Worm (Caenorhabditis elegans): Measurements from ENCODE around the gene T24H7.2.

T24H7.2 gene

ce11 chrII:6223755-6224154 lies 23.4 kb upstream of the T24H7.2 start:
- TF ChIP-seq ceh-28 (tag; optimal IDR thresholded peaks at IDR 0.05) (no peak), egl-27 (tag; optimal IDR thresholded peaks at IDR 0.05) (no peak), fos-1 (tag; optimal IDR thresholded peaks at IDR 0.05) (no peak), ceh-16 (tag; optimal IDR thresholded peaks at IDR 0.05) (no peak), lin-15B (tag; optimal IDR thresholded peaks at IDR 0.05) (no peak), aly-2 (tag; optimal IDR thresholded peaks at IDR 0.05) (no peak), ceh-82 (tag; optimal IDR thresholded peaks at IDR 0.05) (no peak), nhr-25 (tag; optimal IDR thresholded peaks at IDR 0.05) (no peak), hmg-11 (tag; optimal IDR thresholded peaks at IDR 0.05) (no peak), mdl-1 (tag; optimal IDR thresholded peaks at IDR 0.05) (no peak), daf-12 (tag; optimal IDR thresholded peaks at IDR 0.05) (no peak), nhr-76 (tag; optimal IDR thresholded peaks at IDR 0.05) (no peak), nhr-237 (tag; optimal IDR thresholded peaks at IDR 0.05) (no peak), ZK546.5 (tag; optimal IDR thresholded peaks at IDR 0.05) (no peak), eor-1 (tag; optimal IDR thresholded peaks at IDR 0.05) (no peak)

- no peak for TF ChIP-seq nhr-25 (tag; optimal IDR thresholded peaks at IDR 0.05)
- TF ChIP-seq daf-12 (tag; optimal IDR thresholded peaks at IDR 0.05): no peak
- no peak for TF ChIP-seq elt-3 (tag; optimal IDR thresholded peaks at IDR 0.05)
- TF ChIP-seq nhr-12 (tag; optimal IDR thresholded peaks at IDR 0.05): no peak
- no peak for TF ChIP-seq nhr-76 (tag; optimal IDR thresholded peaks at IDR 0.05)
- TF ChIP-seq mml-1 (tag; optimal IDR thresholded peaks at IDR 0.05): no peak
- no peak for TF ChIP-seq egl-5 (tag; optimal IDR thresholded peaks at IDR 0.05)
- no peak for TF ChIP-seq nhr-11 (tag; optimal IDR thresholded peaks at IDR 0.05)
- no peak for TF ChIP-seq zag-1 (tag; optimal IDR thresholded peaks at IDR 0.05)
- no peak for TF ChIP-seq hmg-11 (tag; optimal IDR thresholded peaks at IDR 0.05)
- TF ChIP-seq ama-1 (optimal IDR thresholded peaks at IDR 0.05): no peak
- TF ChIP-seq mdl-1 (tag; optimal IDR thresholded peaks at IDR 0.05): no peak
- TF ChIP-seq ztf-11 (tag; optimal IDR thresholded peaks at IDR 0.05): no peak
Observed at ce11 chrII:6226995-6227394, 20.1 kb upstream of the T24H7.2 start, which contains the start of gene srsy-2. srsy-2 (minus strand) TSS chrII:6227095.

- TF ChIP-seq elt-2 (tag; optimal IDR thresholded peaks at IDR 0.05) (no peak), nfya-1 (tag; optimal IDR thresholded peaks at IDR 0.05; ENCODE audit: insufficient read depth) (no peak), R02D3.7 (tag; optimal IDR thresholded peaks at IDR 0.05) (no peak), tbx-2 (tag; optimal IDR thresholded peaks at IDR 0.05) (no peak)
Observed at ce11 chrII:6230116-6230515, 17.0 kb upstream of the T24H7.2 start.

- TF ChIP-seq ZK546.5 (tag; optimal IDR thresholded peaks at IDR 0.05) (no peak), pha-4 (tag; optimal IDR thresholded peaks at IDR 0.05) (peak; percentile 68), elt-2 (tag; optimal IDR thresholded peaks at IDR 0.05) (peak; percentile 47), nhr-25 (tag; optimal IDR thresholded peaks at IDR 0.05) (peak; percentile 30)
Observed at ce11 chrII:6235432-6236092, 11.5 kb upstream of the T24H7.2 start, which contains the start of gene T24H7.9. T24H7.9 (minus strand) TSS chrII:6235505.

ce11 chrII:6236093-6236945 lies 10.8 kb upstream of the T24H7.2 start:
- TF ChIP-seq hmg-11 (tag; optimal IDR thresholded peaks at IDR 0.05) (no peak), mml-1 (tag; optimal IDR thresholded peaks at IDR 0.05) (no peak), nhr-23 (tag; optimal IDR thresholded peaks at IDR 0.05) (no peak), lin-15B (tag; optimal IDR thresholded peaks at IDR 0.05) (no peak), egl-27 (tag; optimal IDR thresholded peaks at IDR 0.05) (no peak), elt-1 (tag; optimal IDR thresholded peaks at IDR 0.05) (peak; percentile 81), tbx-2 (tag; optimal IDR thresholded peaks at IDR 0.05) (no peak), ceh-28 (tag; optimal IDR thresholded peaks at IDR 0.05) (no peak), ztf-11 (tag; optimal IDR thresholded peaks at IDR 0.05) (no peak), pha-4 (tag; optimal IDR thresholded peaks at IDR 0.05) (peak; percentile 87)

- TF ChIP-seq fkh-10 (GFP tag; optimal IDR thresholded peaks at IDR 0.05) (no peak), daf-12 (tag; optimal IDR thresholded peaks at IDR 0.05) (no peak), nfya-1 (tag; optimal IDR thresholded peaks at IDR 0.05; ENCODE audit: insufficient read depth) (no peak), nhr-77 (tag; optimal IDR thresholded peaks at IDR 0.05) (no peak), snpc-4 (tag; optimal IDR thresholded peaks at IDR 0.05) (no peak), nhr-23 (tag; optimal IDR thresholded peaks at IDR 0.05) (no peak), lsy-12 (tag; optimal IDR thresholded peaks at IDR 0.05) (no peak), ztf-4 (tag; optimal IDR thresholded peaks at IDR 0.05) (no peak), elt-3 (tag; optimal IDR thresholded peaks at IDR 0.05) (no peak), nhr-25 (tag; optimal IDR thresholded peaks at IDR 0.05) (no peak), fos-1 (tag; optimal IDR thresholded peaks at IDR 0.05) (no peak), egl-27 (tag; optimal IDR thresholded peaks at IDR 0.05) (no peak), pha-4 (tag; optimal IDR thresholded peaks at IDR 0.05) (no peak), ztf-11 (tag; optimal IDR thresholded peaks at IDR 0.05) (no peak), fkh-2 (tag; optimal IDR thresholded peaks at IDR 0.05) (no peak), ceh-82 (tag; optimal IDR thresholded peaks at IDR 0.05) (no peak), pqm-1 (tag; optimal IDR thresholded peaks at IDR 0.05) (no peak), mml-1 (tag; optimal IDR thresholded peaks at IDR 0.05) (no peak), eor-1 (tag; optimal IDR thresholded peaks at IDR 0.05) (no peak), unc-39 (tag; optimal IDR thresholded peaks at IDR 0.05) (no peak)
Observed at ce11 chrII:6241758-6242157, 5.4 kb upstream of the T24H7.2 start, which contains the start of gene T24H7.8. T24H7.8 (plus strand) TSS chrII:6242058.
